Worm (Caenorhabditis elegans) whole organism, midembryonic: ENCODE measurements around the gene srj-29.

Experiments
- klf-2 ChIP-seq: fragments of 200-800 bp; sonication (Bioruptor generic); conservative IDR thresholded peaks from 2 replicates; pipeline ENCODE4 v1.3.6; 2022; ENCODE audit warnings: missing genetic modification reagents, missing genetic modification characterization, missing compliant biosample characterization
- ztf-29 ChIP-seq: fragments of 200-800 bp; sonication (Bioruptor generic); IDR thresholded peaks from 2 replicates; pipeline ENCODE4 v1.3.6; 2022; ENCODE audit warnings: missing genetic modification reagents, missing genetic modification characterization, missing compliant biosample characterization

DNA sequence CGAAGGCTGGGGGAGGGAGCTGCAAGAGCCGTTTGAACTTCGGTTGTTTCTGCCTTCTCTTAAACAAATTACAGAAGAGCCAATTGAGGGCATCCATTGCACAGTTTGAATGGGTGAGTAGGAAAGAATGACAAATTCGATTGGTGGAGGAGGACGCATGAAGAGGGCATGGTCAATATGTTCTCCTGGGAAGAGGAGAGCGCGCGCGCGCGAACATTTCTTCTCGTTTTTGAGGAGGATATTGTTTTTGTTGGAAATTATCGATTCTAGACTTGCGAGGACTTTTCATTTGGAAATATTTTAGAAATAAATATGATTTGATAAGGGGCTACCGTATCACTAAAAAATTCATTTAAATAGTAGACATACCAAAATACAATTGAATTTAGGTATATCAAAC is 43.9 kb upstream of the srj-29 start, which contains the start of gene T10C6.7:
- TF ChIP-seq klf-2, result no peak
- no peak for TF ChIP-seq ztf-29 (GFP tag; lab: Robert Waterston, UW)
